Fruit fly (Drosophila melanogaster): ENCODE measurements around the gene CG9150.

The CG9150 gene

dm6 chr2L:6065823-6066222 is 2.6 kb downstream of the CG9150 start, which contains the start of the genes Fbw5 and CG9147 (continued):
- TF ChIP-seq CG1621 (tag; optimal IDR thresholded peaks at IDR 0.05) = peak; percentile 99
- peak; percentile 99 for TF ChIP-seq CG6854 (GFP tag; optimal IDR thresholded peaks at IDR 0.05)
- peak; percentile 99 for TF ChIP-seq dac (GFP tag; optimal IDR thresholded peaks at IDR 0.05)
- peak; percentile 99 for TF ChIP-seq Sox15 (GFP tag; optimal IDR thresholded peaks at IDR 0.05)
- peak; percentile 100 for TF ChIP-seq Hr4 (GFP tag; optimal IDR thresholded peaks at IDR 0.05)
- peak; percentile 99 for TF ChIP-seq CG8319 (GFP tag; optimal IDR thresholded peaks at IDR 0.05)
- TF ChIP-seq CG11294 (GFP tag; IDR thresholded peaks at IDR 0.05) = peak; percentile 99
- TF ChIP-seq ss (GFP tag; optimal IDR thresholded peaks at IDR 0.05) = peak; percentile 99 to 100
- peak; percentile 97 for TF ChIP-seq fd85E (GFP tag; optimal IDR thresholded peaks at IDR 0.05)
- peak; percentile 99 for TF ChIP-seq CG6276 (GFP tag; optimal IDR thresholded peaks at IDR 0.05)
- TF ChIP-seq CG15336 (GFP tag; IDR thresholded peaks at IDR 0.05) = peak; percentile 100
- TF ChIP-seq CG10669 (GFP tag; optimal IDR thresholded peaks at IDR 0.05) = peak; percentile 100
- TF ChIP-seq esn (GFP tag; optimal IDR thresholded peaks at IDR 0.05) = peak; percentile 100
- TF ChIP-seq svp (GFP tag) = peak; percentile 100
- peak; percentile 99 for TF ChIP-seq CG9139 (GFP tag; optimal IDR thresholded peaks at IDR 0.05)
- TF ChIP-seq CG7368 (GFP tag; optimal IDR thresholded peaks at IDR 0.05) = peak; percentile 99
- TF ChIP-seq OdsH (GFP tag; optimal IDR thresholded peaks at IDR 0.05) = peak; percentile 100
- TF ChIP-seq Lpt (GFP tag; optimal IDR thresholded peaks at IDR 0.05) = peak; percentile 99
- TF ChIP-seq eg (GFP tag; IDR thresholded peaks at IDR 0.05) = peak; percentile 100
- peak; percentile 99 for TF ChIP-seq achi (GFP tag; optimal IDR thresholded peaks at IDR 0.05)
- TF ChIP-seq Ets96B (tag; optimal IDR thresholded peaks at IDR 0.05) = peak; percentile 100
- TF ChIP-seq CG10631 (GFP tag; optimal IDR thresholded peaks at IDR 0.05) = peak; percentile 100

DNA sequence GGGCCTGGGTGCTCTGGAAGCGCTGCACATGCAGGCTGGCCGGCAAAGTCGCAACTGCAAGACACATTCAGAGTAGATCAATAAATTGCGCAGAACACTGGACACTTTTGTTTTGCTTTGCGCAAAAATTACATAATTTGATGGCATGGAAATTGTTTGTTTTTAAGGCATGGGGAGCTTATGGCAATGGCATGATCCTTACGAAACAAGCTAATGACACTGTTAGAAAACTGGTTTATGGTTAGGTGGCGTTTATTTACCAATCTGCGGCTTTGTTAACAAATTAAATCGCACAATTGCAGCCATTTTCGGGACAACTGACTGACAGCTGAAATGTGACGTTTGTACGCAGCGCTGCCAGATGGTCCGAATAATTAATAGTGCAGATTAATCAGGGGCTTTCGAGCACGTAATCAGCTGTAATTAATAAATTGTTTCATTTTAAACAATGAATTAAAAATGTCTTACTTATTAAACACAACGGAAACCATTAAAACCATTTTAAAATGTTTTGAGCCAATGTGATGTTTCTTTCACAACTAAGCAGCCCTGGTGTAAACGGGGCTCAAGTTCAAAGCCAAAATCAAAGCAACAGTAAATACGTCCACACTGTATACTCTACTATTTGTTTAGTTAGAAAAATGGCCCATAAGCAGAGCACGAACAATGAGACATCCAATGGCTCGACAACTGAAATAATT is 5.9 kb downstream of the CG9150 start, which contains the start of the genes ND-51 and CG13994:
Gene ND-51 (minus strand): TSS at position 376 of the 701 bp plus-strand sequence.
Gene CG13994 (plus strand): TSS at position 608 of the 701 bp plus-strand sequence.
- TF ChIP-seq CG6792 (GFP tag; optimal IDR thresholded peaks at IDR 0.05) (peak; percentile 59), CG34406 (GFP tag; optimal IDR thresholded peaks at IDR 0.05) (peak; percentile 69), CG16779 (tag; optimal IDR thresholded peaks at IDR 0.05) (no peak), lz (GFP tag; optimal IDR thresholded peaks at IDR 0.05) (peak; percentile 83), CG9139 (GFP tag; optimal IDR thresholded peaks at IDR 0.05) (no peak), CG31627 (GFP tag; optimal IDR thresholded peaks at IDR 0.05) (peak; percentile 85), pdm3 (GFP tag; optimal IDR thresholded peaks at IDR 0.05) (peak; percentile 80), dsx (GFP tag; optimal IDR thresholded peaks at IDR 0.05; ENCODE audit: poor library complexity, severe bottlenecking) (no peak), CG3032 (tag; optimal IDR thresholded peaks at IDR 0.05) (peak; percentile 75), Gug (GFP tag; IDR thresholded peaks at IDR 0.05) (peak; percentile 65; the same call in 1 of the 2 replicates), svp (GFP tag) (peak; percentile 95), net (GFP tag; optimal IDR thresholded peaks at IDR 0.05) (no peak), CG32006 (GFP tag; optimal IDR thresholded peaks at IDR 0.05) (peak; percentile 74), Hr39 (GFP tag; optimal IDR thresholded peaks at IDR 0.05) (peak; percentile 85), salr (GFP tag; optimal IDR thresholded peaks at IDR 0.05) (peak in 1 of 2 experiments; percentile 53), CG11902 (GFP tag; optimal IDR thresholded peaks at IDR 0.05) (peak; percentile 61), Hr38 (GFP tag; optimal IDR thresholded peaks at IDR 0.05) (no peak), fkh (GFP tag; optimal IDR thresholded peaks at IDR 0.05) (peak; percentile 98), CG4318 (GFP tag; optimal IDR thresholded peaks at IDR 0.05) (no peak), fd59A (GFP tag; optimal IDR thresholded peaks at IDR 0.05) (peak; percentile 33), CG8632 (GFP tag; optimal IDR thresholded peaks at IDR 0.05) (peak; percentile 45), dac (GFP tag; optimal IDR thresholded peaks at IDR 0.05) (no peak), CG10631 (GFP tag; optimal IDR thresholded peaks at IDR 0.05) (peak; percentile 67), Eip93F (GFP tag; optimal IDR thresholded peaks at IDR 0.05) (no peak), Lpt (GFP tag; optimal IDR thresholded peaks at IDR 0.05) (no peak), OdsH (GFP tag; optimal IDR thresholded peaks at IDR 0.05) (no peak), Hr4 (GFP tag; optimal IDR thresholded peaks at IDR 0.05) (peak; percentile 86), fd85E (GFP tag; optimal IDR thresholded peaks at IDR 0.05) (no peak), CG10669 (GFP tag; optimal IDR thresholded peaks at IDR 0.05) (no peak), Ets21C (GFP tag; optimal IDR thresholded peaks at IDR 0.05) (peak; percentile 54), achi (GFP tag; optimal IDR thresholded peaks at IDR 0.05) (peak; percentile 100), Ets96B (tag; optimal IDR thresholded peaks at IDR 0.05) (peak; percentile 65), Sox15 (GFP tag; optimal IDR thresholded peaks at IDR 0.05) (peak; percentile 64), CG7368 (GFP tag; optimal IDR thresholded peaks at IDR 0.05) (no peak), CG15336 (GFP tag; IDR thresholded peaks at IDR 0.05) (peak; percentile 55), CG11762 (GFP tag; optimal IDR thresholded peaks at IDR 0.05; ENCODE audit: insufficient read depth) (peak; percentile 35), Eip78C (GFP tag) (peak; percentile 91), vri (GFP tag; optimal IDR thresholded peaks at IDR 0.05) (peak; percentile 76), topi (GFP tag; optimal IDR thresholded peaks at IDR 0.05) (peak; percentile 73)

Measured in whole organism, prepupa.